Fruit fly (Drosophila melanogaster) whole organism, embryonic: Measurements from ENCODE around the gene Arl5.
A peak's percentile ranks its signal among the peaks of the same experiment; 100 is the strongest.

Experiments used
- CG10267 ChIP-seq: fragments of 200-800 bp; sonication (Bioruptor generic); optimal IDR thresholded peaks from 2 replicates; lab custom pipeline; 2018; ENCODE audit warnings: missing biosample characterization, mild to moderate bottlenecking, missing genetic modification characterization, moderate library complexity
- CG10366 ChIP-seq: fragments of 200-800 bp; sonication (Bioruptor generic); IDR thresholded peaks from 2 replicates; pipeline ENCODE4 v1.3.6; 2022; ENCODE audit warnings: missing biosample characterization, missing genetic modification characterization
- CG12104 ChIP-seq: fragments of 200-800 bp; sonication (Bioruptor generic); optimal IDR thresholded peaks from 3 replicates; lab custom pipeline; 2016; ENCODE audit warnings: missing biosample characterization, missing genetic modification characterization
- CG13296 ChIP-seq: fragments of 200-800 bp; sonication (Bioruptor generic); optimal IDR thresholded peaks from 3 replicates; lab custom pipeline; 2018; ENCODE audit warnings: missing biosample characterization, mild to moderate bottlenecking, missing genetic modification characterization
- CG14667 ChIP-seq: fragments of 200-800 bp; sonication (Bioruptor generic); IDR thresholded peaks from 2 replicates; pipeline ENCODE4 v1.3.6; 2022; ENCODE audit warnings: missing biosample characterization, missing genetic modification characterization
- CG17359 ChIP-seq: fragments of 200-800 bp; sonication (Bioruptor generic); optimal IDR thresholded peaks from 3 replicates; lab custom pipeline; 2018; ENCODE audit warnings: missing biosample characterization, mild to moderate bottlenecking, missing genetic modification characterization, moderate library complexity
- CG18262 ChIP-seq: fragments of 200-800 bp; optimal IDR thresholded peaks from 3 replicates; lab custom pipeline; 2019; ENCODE audit warnings: missing biosample characterization, mild to moderate bottlenecking, missing genetic modification characterization, moderate library complexity
- CG2120 ChIP-seq: fragments of 200-800 bp; sonication (Bioruptor generic); optimal IDR thresholded peaks from 3 replicates; lab custom pipeline; 2016; ENCODE audit warnings: missing biosample characterization, missing genetic modification characterization
- CG30403 ChIP-seq: fragments of 200-800 bp; sonication (Bioruptor generic); optimal IDR thresholded peaks from 3 replicates; lab custom pipeline; 2016; ENCODE audit warnings: missing biosample characterization, missing genetic modification characterization
- CG3281 ChIP-seq: fragments of 200-800 bp; sonication (Bioruptor generic); optimal IDR thresholded peaks from 3 replicates; lab custom pipeline; 2017; ENCODE audit warnings: missing biosample characterization, mild to moderate bottlenecking, missing genetic modification characterization
- CG3838 ChIP-seq: fragments of 200-800 bp; sonication (Bioruptor generic); optimal IDR thresholded peaks from 3 replicates; lab custom pipeline; 2016; ENCODE audit warnings: missing biosample characterization, missing genetic modification characterization
- CG8290 ChIP-seq, 3 experiments: fragments of 200-800 bp; sonication (Bioruptor generic); optimal IDR thresholded peaks; 2 replicates each; lab custom pipeline; 2016 to 2019; ENCODE audit warnings: missing biosample characterization in 3 of 3, missing genetic modification characterization in 3 of 3, mild to moderate bottlenecking in 2 of 3, moderate library complexity in 1 of 3
- CG9817 ChIP-seq: fragments of 200-800 bp; sonication (Bioruptor generic); optimal IDR thresholded peaks from 2 replicates; lab custom pipeline; 2018; ENCODE audit warnings: missing biosample characterization, mild to moderate bottlenecking, missing genetic modification characterization, moderate library complexity
- CoRest ChIP-seq: fragments of 200-800 bp; sonication (Bioruptor generic); optimal IDR thresholded peaks from 3 replicates; lab custom pipeline; 2018; ENCODE audit warnings: missing biosample characterization, mild to moderate bottlenecking, missing genetic modification characterization, moderate library complexity
- D19B ChIP-seq: fragments of 200-800 bp; sonication (Bioruptor generic); optimal IDR thresholded peaks from 2 replicates; lab custom pipeline; 2017; ENCODE audit warnings: missing biosample characterization, mild to moderate bottlenecking, missing genetic modification characterization
- E2f1 ChIP-seq: fragments of 200-800 bp; sonication (Bioruptor generic); IDR thresholded peaks from 2 replicates; pipeline ENCODE4 v1.3.6; 2022; ENCODE audit warnings: missing biosample characterization, missing genetic modification characterization
- Ets97D ChIP-seq: fragments of 200-800 bp; sonication (Bioruptor generic); optimal IDR thresholded peaks from 3 replicates; lab custom pipeline; 2016; ENCODE audit warnings: missing biosample characterization, missing genetic modification characterization
- Gsc ChIP-seq: fragments of 200-800 bp; sonication (Bioruptor generic); IDR thresholded peaks from 2 replicates; pipeline ENCODE4 v1.3.6; 2022; ENCODE audit warnings: missing biosample characterization, missing genetic modification characterization
- HLH54F ChIP-seq: fragments of 200-800 bp; sonication (Bioruptor generic); optimal IDR thresholded peaks from 3 replicates; lab custom pipeline; 2016; ENCODE audit warnings: missing biosample characterization, missing genetic modification characterization
- Med ChIP-seq: fragments of 200-800 bp; sonication (Bioruptor generic); peaks from one replicate; lab custom pipeline; 2016; ENCODE audit warnings: missing biosample characterization, missing genetic modification characterization, mild to moderate bottlenecking, inconsistent platforms, moderate library complexity
- Optix ChIP-seq: fragments of 200-800 bp; sonication (Bioruptor generic); IDR thresholded peaks from 3 replicates; pipeline ENCODE4 v1.3.6; 2022; ENCODE audit warnings: missing biosample characterization, missing genetic modification characterization
- Ravus ChIP-seq: fragments of 200-800 bp; sonication (Bioruptor generic); IDR thresholded peaks from 2 replicates; pipeline ENCODE4 v1.3.6; 2022; ENCODE audit warnings: missing biosample characterization, missing genetic modification characterization
- Rfx ChIP-seq: fragments of 200-800 bp; sonication (Bioruptor generic); IDR thresholded peaks from 2 replicates; pipeline ENCODE4 v1.3.6; 2022; ENCODE audit warnings: missing biosample characterization, missing genetic modification characterization
- Six4 ChIP-seq: fragments of 200-800 bp; sonication (Bioruptor generic); optimal IDR thresholded peaks from 2 replicates; lab custom pipeline; 2016; ENCODE audit warnings: missing biosample characterization, missing genetic modification characterization
- YL-1 ChIP-seq: fragments of 200-800 bp; sonication (Bioruptor generic); optimal IDR thresholded peaks from 3 replicates; lab custom pipeline; 2017; ENCODE audit warnings: missing biosample characterization, mild to moderate bottlenecking, missing genetic modification characterization
- al ChIP-seq: fragments of 200-800 bp; sonication (Bioruptor generic); IDR thresholded peaks from 2 replicates; pipeline ENCODE4 v1.3.6; 2022; ENCODE audit warnings: missing biosample characterization, missing genetic modification characterization
- bigmax ChIP-seq: fragments of 200-800 bp; sonication (Bioruptor generic); optimal IDR thresholded peaks from 2 replicates; lab custom pipeline; 2018; ENCODE audit warnings: missing biosample characterization, mild to moderate bottlenecking, missing genetic modification characterization
- caup ChIP-seq: fragments of 200-800 bp; sonication (Bioruptor generic); optimal IDR thresholded peaks from 3 replicates; lab custom pipeline; 2017; ENCODE audit warnings: missing biosample characterization, mild to moderate bottlenecking, missing genetic modification characterization, moderate library complexity; ENCODE audit not compliant: severe bottlenecking
- chn ChIP-seq: fragments of 200-800 bp; sonication (Bioruptor generic); optimal IDR thresholded peaks from 2 replicates; lab custom pipeline; 2016; ENCODE audit warnings: missing biosample characterization, missing genetic modification characterization
- ems ChIP-seq: fragments of 200-800 bp; sonication (Bioruptor generic); optimal IDR thresholded peaks from 3 replicates; lab custom pipeline; 2016; ENCODE audit warnings: missing biosample characterization, missing genetic modification characterization
- fd64A ChIP-seq: fragments of 200-800 bp; sonication (Bioruptor generic); optimal IDR thresholded peaks from 3 replicates; lab custom pipeline; 2018; ENCODE audit warnings: missing biosample characterization, mild to moderate bottlenecking, missing genetic modification characterization
- ind ChIP-seq: fragments of 200-800 bp; sonication (Bioruptor generic); optimal IDR thresholded peaks from 3 replicates; lab custom pipeline; 2016; ENCODE audit warnings: missing biosample characterization, missing genetic modification characterization
- jumu ChIP-seq: fragments of 200-800 bp; sonication (Bioruptor generic); optimal IDR thresholded peaks from 3 replicates; lab custom pipeline; 2016; ENCODE audit warnings: missing biosample characterization, missing genetic modification characterization
- klu ChIP-seq: fragments of 200-800 bp; sonication (Bioruptor generic); IDR thresholded peaks from 2 replicates; pipeline ENCODE4 v1.3.6; 2022; ENCODE audit warnings: missing biosample characterization, missing genetic modification characterization
- knrl ChIP-seq: fragments of 200-800 bp; sonication (Bioruptor generic); IDR thresholded peaks from 3 replicates; pipeline ENCODE4 v1.3.6; 2022; ENCODE audit warnings: missing biosample characterization, missing genetic modification characterization; ENCODE audit not compliant: partially characterized antibody
- lov ChIP-seq, 2 experiments: fragments of 200-800 bp in 1 of 2; fragments of >200 bp in 1 of 2; sonication (Bioruptor generic) in 1 of 2; IDR thresholded peaks in 1 of 2; optimal IDR thresholded peaks in 1 of 2; 2 replicates in 1 of 2; 3 replicates in 1 of 2; pipeline versions ENCODE4 v1.3.6 to Lab custom; 2017 to 2022; ENCODE audit warnings: missing biosample characterization in 1 of 2, missing genetic modification characterization in 1 of 2
- pb ChIP-seq: fragments of 200-800 bp; sonication (Bioruptor generic); optimal IDR thresholded peaks from 3 replicates; lab custom pipeline; 2016; ENCODE audit warnings: missing biosample characterization, missing genetic modification characterization
- pfk ChIP-seq: fragments of 200-800 bp; sonication (Bioruptor generic); optimal IDR thresholded peaks from 2 replicates; lab custom pipeline; 2018; ENCODE audit warnings: missing biosample characterization, mild to moderate bottlenecking, missing genetic modification characterization, moderate library complexity
- pita ChIP-seq: fragments of 200-800 bp; sonication (Bioruptor generic); optimal IDR thresholded peaks from 2 replicates; lab custom pipeline; 2017; ENCODE audit warnings: missing biosample characterization, mild to moderate bottlenecking, missing genetic modification characterization
- psq ChIP-seq: fragments of 200-800 bp; sonication (Bioruptor generic); optimal IDR thresholded peaks from 2 replicates; lab custom pipeline; 2017; ENCODE audit warnings: missing biosample characterization, missing genetic modification characterization
- rib ChIP-seq: fragments of 200-800 bp; sonication (Bioruptor generic); IDR thresholded peaks from 2 replicates; pipeline ENCODE4 v1.3.6; 2022; ENCODE audit warnings: missing biosample characterization, missing genetic modification characterization
- run ChIP-seq: fragments of 200-800 bp; sonication (Bioruptor generic); optimal IDR thresholded peaks from 3 replicates; lab custom pipeline; 2018; ENCODE audit warnings: missing biosample characterization, mild to moderate bottlenecking, missing genetic modification characterization
- sc ChIP-seq, 3 experiments: fragments of >200 bp in 2 of 3; fragments of 200-800 bp in 1 of 3; sonication (Bioruptor generic) in 1 of 3; optimal IDR thresholded peaks; 2 replicates in 2 of 3; 3 replicates in 1 of 3; lab custom pipeline; 2017; ENCODE audit warnings: mild to moderate bottlenecking in 1 of 3, missing biosample characterization in 1 of 3, missing genetic modification characterization in 1 of 3, missing genetic modification reagents in 1 of 3
- scrt ChIP-seq: fragments of 200-800 bp; sonication (Bioruptor generic); optimal IDR thresholded peaks from 2 replicates; lab custom pipeline; 2018; ENCODE audit warnings: missing biosample characterization, mild to moderate bottlenecking, missing genetic modification characterization, moderate library complexity
- sens ChIP-seq: fragments of 200-800 bp; sonication (Bioruptor generic); peaks from one replicate; lab custom pipeline; 2016; ENCODE audit warnings: missing biosample characterization, missing genetic modification characterization
- ssp ChIP-seq: fragments of 200-800 bp; sonication (Bioruptor generic); IDR thresholded peaks from 2 replicates; pipeline ENCODE4 v1.3.6; 2022; ENCODE audit warnings: missing biosample characterization, missing genetic modification characterization
- twi ChIP-seq: fragments of 200-800 bp; optimal IDR thresholded peaks from 2 replicates; lab custom pipeline; 2019; ENCODE audit warnings: missing biosample characterization, mild to moderate bottlenecking, missing genetic modification characterization, moderate library complexity
- tx ChIP-seq: fragments of 200-800 bp; sonication (Bioruptor generic); optimal IDR thresholded peaks from 2 replicates; lab custom pipeline; 2016; ENCODE audit warnings: missing biosample characterization, missing genetic modification characterization
- zen ChIP-seq: fragments of 200-800 bp; sonication (Bioruptor generic); optimal IDR thresholded peaks from 3 replicates; lab custom pipeline; 2018; ENCODE audit warnings: missing biosample characterization, mild to moderate bottlenecking, missing genetic modification characterization, moderate library complexity

Arl5 gene

dm6 chr3L:8315141-8315816 is 15.6 kb upstream of the Arl5 start, which contains the start of gene Cpsf6 (continued):
- TF ChIP-seq Gsc (GFP tag; lab: Robert Waterston, UW) (no peak), CG10366 (GFP tag; lab: Robert Waterston, UW) (peak; percentile 77), tx (GFP tag; lab: Kevin White, UChicago) (peak; percentile 13), D19B (GFP tag; lab: Kevin White, UChicago) (peak; percentile 49), CG2120 (GFP tag; lab: Kevin White, UChicago) (peak; percentile 70), scrt (peak; percentile 1), YL-1 (GFP tag; lab: Kevin White, UChicago) (peak; percentile 89), CG9817 (tag; lab: Kevin White, UChicago) (peak; percentile 75), rib (GFP tag; lab: Robert Waterston, UW) (peak; percentile 63), CoRest (tag; lab: Kevin White, UChicago) (peak; percentile 86), chn (GFP tag; lab: Kevin White, UChicago) (peak; percentile 6), CG12104 (peak; percentile 47), CG10267 (tag; lab: Kevin White, UChicago) (peak; percentile 79), lov (optimal IDR thresholded peaks at IDR 0.05; lab: Kevin White, UChicago) (no peak), lov (GFP tag; IDR thresholded peaks at IDR 0.05; lab: Robert Waterston, UW) (no peak), E2f1 (peak; percentile 20; the same call in 1 of the 2 replicates), HLH54F (GFP tag; lab: Kevin White, UChicago) (no peak), twi (tag; lab: Kevin White, UChicago) (no peak), jumu (GFP tag; lab: Kevin White, UChicago) (no peak), ems (GFP tag; lab: Kevin White, UChicago) (peak; percentile 35), pfk (GFP tag; lab: Kevin White, UChicago) (peak; percentile 3), Ravus (GFP tag; lab: Robert Waterston, UW) (no peak; the same call in 1 of the 2 replicates), pita (peak; percentile 52), bigmax (GFP tag; lab: Kevin White, UChicago) (no peak), klu (GFP tag; lab: Robert Waterston, UW) (no peak), Optix (GFP tag; lab: Robert Waterston, UW) (no peak), knrl (no peak), sens (GFP tag; lab: Kevin White, UChicago) (peak; percentile 86), run (tag; lab: Kevin White, UChicago) (no peak), CG18262 (peak; percentile 64), sc (optimal IDR thresholded peaks at IDR 0.05; lab: Kevin White, UChicago) (no peak), sc (GFP tag; optimal IDR thresholded peaks at IDR 0.05; lab: Kevin White, UChicago) (no peak), CG14667 (peak; percentile 30; the same call in 1 of the 2 replicates), pb (GFP tag; lab: Kevin White, UChicago) (no peak), zen (peak; percentile 89), psq (GFP tag; lab: Kevin White, UChicago) (peak; percentile 17), CG17359 (tag; lab: Kevin White, UChicago) (peak; percentile 52), CG3281 (peak; percentile 19), Rfx (GFP tag; lab: Robert Waterston, UW) (peak; percentile 70), CG3838 (GFP tag; lab: Kevin White, UChicago) (peak; percentile 46), al (peak; percentile 48; the same call in 1 of the 2 replicates), ssp (peak; percentile 74), fd64A (GFP tag; lab: Kevin White, UChicago) (no peak), Ets97D (GFP tag; lab: Kevin White, UChicago) (peak; percentile 49), Six4 (GFP tag; lab: Kevin White, UChicago) (no peak), CG13296 (GFP tag; lab: Kevin White, UChicago) (peak; percentile 57), CG8290 (GFP tag; optimal IDR thresholded peaks at IDR 0.05; lab: Kevin White, UChicago) (peak; percentile 9), CG8290 (tag; optimal IDR thresholded peaks at IDR 0.05; lab: Kevin White, UChicago) (no peak), Med (peak; percentile 50), CG30403 (GFP tag; lab: Kevin White, UChicago) (peak; percentile 70), ind (peak; percentile 56), caup (GFP tag; lab: Kevin White, UChicago) (peak; percentile 16)
